Worm (Caenorhabditis elegans): Measurements from ENCODE around the gene nlp-16.

The nlp-16 gene

ce11 chrIV:6294081-6294480 lies 34.4 kb upstream of the nlp-16 start, which contains the start of gene hil-2 (continued):
- TF ChIP-seq ztf-4 (tag; optimal IDR thresholded peaks at IDR 0.05) (no peak), ets-5 (GFP tag; IDR thresholded peaks at IDR 0.05) (no peak), xbp-1 (tag; optimal IDR thresholded peaks at IDR 0.05) (no peak), nhr-90 (tag; optimal IDR thresholded peaks at IDR 0.05; ENCODE audit: poor library complexity) (no peak), fos-1 (tag; optimal IDR thresholded peaks at IDR 0.05) (no peak), pqm-1 (tag; optimal IDR thresholded peaks at IDR 0.05) (no peak), lin-35 (GFP tag; optimal IDR thresholded peaks at IDR 0.05) (no peak), ama-1 (optimal IDR thresholded peaks at IDR 0.05) (no peak), irx-1 (tag; optimal IDR thresholded peaks at IDR 0.05) (no peak), unc-86 (tag; optimal IDR thresholded peaks at IDR 0.05) (peak; percentile 23), lin-13 (GFP tag; optimal IDR thresholded peaks at IDR 0.05) (no peak), nhr-19 (GFP tag; conservative IDR thresholded peaks at IDR 0.05) (no peak), swsn-7 (tag; optimal IDR thresholded peaks at IDR 0.05) (peak; percentile 40), aha-1 (tag; optimal IDR thresholded peaks at IDR 0.05) (no peak)

DNA sequence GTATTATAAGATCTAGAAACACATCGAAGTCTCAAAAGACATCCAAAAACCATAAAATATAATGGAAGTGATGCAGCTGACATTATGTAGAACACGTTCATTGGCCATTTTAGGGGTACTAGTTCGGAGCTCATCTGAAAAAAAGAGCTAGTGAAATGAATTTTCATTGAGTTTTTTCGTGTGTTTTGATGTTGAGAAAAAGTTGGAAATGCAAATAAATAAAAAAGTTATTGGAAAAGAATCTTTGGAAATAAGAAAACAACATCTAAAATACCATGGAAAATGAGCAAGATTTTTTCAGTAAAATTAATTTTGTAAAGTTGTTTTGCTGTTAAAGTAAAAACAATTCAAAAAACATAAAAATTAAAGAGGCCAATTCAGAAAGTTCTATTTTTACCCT lies 31.1 kb upstream of the nlp-16 start, which contains the start of gene srv-24:
Gene srv-24, minus strand, starts transcription at position 101 of the 400 bp plus-strand sequence.
- TF ChIP-seq lin-13 (GFP tag; optimal IDR thresholded peaks at IDR 0.05) (no peak), F16B12.6 (tag; optimal IDR thresholded peaks at IDR 0.05) (no peak), pax-3 (tag; optimal IDR thresholded peaks at IDR 0.05) (no peak), aha-1 (tag; optimal IDR thresholded peaks at IDR 0.05) (no peak), unc-30 (tag; optimal IDR thresholded peaks at IDR 0.05) (no peak), ama-1 (optimal IDR thresholded peaks at IDR 0.05) (no peak)

ce11 chrIV:6284277-6284676 lies 24.6 kb upstream of the nlp-16 start, which contains the start of gene ops-1:
Gene ops-1, minus strand, starts transcription at chrIV:6284377.
- TF ChIP-seq egl-13 (tag; optimal IDR thresholded peaks at IDR 0.05) (no peak), skn-1 (tag; optimal IDR thresholded peaks at IDR 0.05) (no peak), ceh-82 (tag; optimal IDR thresholded peaks at IDR 0.05) (no peak), mdl-1 (tag; optimal IDR thresholded peaks at IDR 0.05) (no peak), grh-1 (GFP tag; IDR thresholded peaks at IDR 0.05) (no peak), ets-5 (GFP tag; IDR thresholded peaks at IDR 0.05) (no peak), ztf-11 (tag; optimal IDR thresholded peaks at IDR 0.05) (no peak), xbp-1 (tag; optimal IDR thresholded peaks at IDR 0.05) (no peak), efl-3 (GFP tag; optimal IDR thresholded peaks at IDR 0.05) (no peak), lin-13 (GFP tag; optimal IDR thresholded peaks at IDR 0.05) (no peak), dpl-1 (GFP tag; optimal IDR thresholded peaks at IDR 0.05) (no peak), tbx-2 (tag; optimal IDR thresholded peaks at IDR 0.05) (no peak), sptf-1 (tag; optimal IDR thresholded peaks at IDR 0.05) (no peak)

DNA sequence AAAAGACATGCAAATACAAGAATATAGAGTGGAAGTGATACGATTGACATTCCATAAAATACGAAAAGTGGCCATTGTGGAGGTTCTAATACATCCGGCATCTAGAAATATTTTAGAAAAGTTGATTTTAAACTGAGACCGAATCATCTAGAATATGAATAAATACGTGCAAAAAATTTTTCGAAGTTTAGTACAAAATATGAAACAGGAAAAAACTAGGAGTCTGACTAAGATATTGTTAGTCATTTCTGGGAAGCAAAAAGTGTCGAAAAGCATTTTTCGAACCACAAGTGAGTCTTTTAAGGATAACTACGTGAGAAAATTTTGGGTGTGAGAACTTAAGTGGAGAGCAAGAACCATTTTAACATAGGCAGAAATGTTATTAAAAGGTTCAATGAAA lies 22.5 kb upstream of the nlp-16 start, which contains the start of gene srv-32:
Gene srv-32, minus strand, starts transcription at position 101 of the 400 bp plus-strand sequence.
- TF ChIP-seq mab-9 (GFP tag; IDR thresholded peaks at IDR 0.05) (no peak), nhr-19 (GFP tag; conservative IDR thresholded peaks at IDR 0.05) (no peak), lin-13 (GFP tag; optimal IDR thresholded peaks at IDR 0.05) (no peak), irx-1 (tag; optimal IDR thresholded peaks at IDR 0.05) (no peak), ztf-4 (tag; optimal IDR thresholded peaks at IDR 0.05) (no peak), hpl-2 (GFP tag; optimal IDR thresholded peaks at IDR 0.05) (no peak), unc-30 (tag; optimal IDR thresholded peaks at IDR 0.05) (no peak), vab-15 (tag; optimal IDR thresholded peaks at IDR 0.05) (no peak), C34B4.2 (tag; optimal IDR thresholded peaks at IDR 0.05) (no peak), lin-15B (tag; optimal IDR thresholded peaks at IDR 0.05) (no peak), isw-1 (GFP tag; IDR thresholded peaks at IDR 0.05) (no peak), fkh-4 (tag; optimal IDR thresholded peaks at IDR 0.05; ENCODE audit: borderline replicate concordance) (no peak), fkh-10 (GFP tag; optimal IDR thresholded peaks at IDR 0.05) (no peak), unc-130 (tag; optimal IDR thresholded peaks at IDR 0.05) (no peak), zip-4 (GFP tag; optimal IDR thresholded peaks at IDR 0.05) (no peak), lin-14 (GFP tag; optimal IDR thresholded peaks at IDR 0.05) (no peak)
